Worm (Caenorhabditis elegans): ENCODE results near the gene Y50D7A.8.
A peak's percentile ranks its signal among the peaks of the same experiment; 100 is the strongest.

DNA sequence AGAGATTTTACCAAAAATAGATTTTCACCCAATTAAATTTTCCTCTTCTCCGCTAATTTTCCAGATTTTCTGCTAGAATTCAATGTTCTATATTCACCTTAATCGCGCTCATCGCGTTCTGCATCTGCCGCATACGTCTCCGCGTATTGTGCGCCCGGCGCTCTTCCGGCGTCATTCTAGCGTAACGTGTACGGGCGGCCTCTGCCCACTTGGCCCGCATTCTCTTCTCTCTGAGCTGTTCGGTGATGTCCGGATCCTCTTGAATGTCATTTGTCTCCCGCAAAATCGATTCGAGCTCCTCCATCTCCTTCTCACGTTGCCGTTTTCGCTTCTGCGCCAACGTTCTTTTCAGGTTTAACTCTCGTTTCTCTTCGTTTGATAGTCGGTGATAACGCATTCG, 3.9 kb upstream of the Y50D7A.8 start:
- TF ChIP-seq ama-1 (optimal IDR thresholded peaks at IDR 0.05) (no peak), ceh-13 (GFP tag; optimal IDR thresholded peaks at IDR 0.05) (no peak), ets-7 (tag; optimal IDR thresholded peaks at IDR 0.05) (no peak), aly-1 (tag; optimal IDR thresholded peaks at IDR 0.05) (no peak), hnd-1 (tag; optimal IDR thresholded peaks at IDR 0.05) (no peak), sea-1 (GFP tag; conservative IDR thresholded peaks at IDR 0.05) (no peak), tbx-37 (GFP tag; conservative IDR thresholded peaks at IDR 0.05) (no peak), hmg-4 (GFP tag; optimal IDR thresholded peaks at IDR 0.05) (peak; percentile 39), B0310.2 (tag; optimal IDR thresholded peaks at IDR 0.05) (no peak), hmbx-1 (tag; optimal IDR thresholded peaks at IDR 0.05) (no peak)

All from whole organism, early embryonic.